Fruit fly (Drosophila melanogaster): Measurements from ENCODE around the gene CG14866.

CG14866 gene

dm6 chr3R:15309924-15310323, 6.3 kb upstream of the CG14866 start, which contains the start of gene Tm2:
TSS of gene Tm2 (plus strand) at chr3R:15310193.
- TF ChIP-seq EcR (GFP tag; optimal IDR thresholded peaks at IDR 0.05) (no peak), Dll (optimal IDR thresholded peaks at IDR 0.05) (no peak), psq (optimal IDR thresholded peaks at IDR 0.05) (no peak), CG8478 (optimal IDR thresholded peaks at IDR 0.05) (no peak), pan (optimal IDR thresholded peaks at IDR 0.05) (no peak), usp (GFP tag; optimal IDR thresholded peaks at IDR 0.05) (no peak)

DNA sequence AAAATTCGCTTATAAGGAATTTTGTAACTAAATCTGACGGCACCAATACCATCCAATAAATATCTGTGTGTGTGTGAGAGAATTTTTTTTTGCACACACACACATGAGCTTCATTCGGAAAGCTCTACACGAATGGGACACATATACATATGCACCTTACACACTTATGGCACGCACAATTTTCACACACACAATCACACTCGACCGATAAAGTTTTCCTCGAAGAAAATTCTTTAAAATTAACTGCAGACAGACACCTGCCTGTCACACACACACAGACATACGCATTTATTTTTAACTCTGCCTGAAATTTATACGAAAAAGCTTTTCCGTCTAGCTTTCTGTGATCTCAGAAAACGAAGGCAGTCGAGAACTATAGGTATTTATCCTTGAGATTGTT, 5.6 kb upstream of the CG14866 start:
- TF ChIP-seq Dll (optimal IDR thresholded peaks at IDR 0.05) = no peak
- no peak for TF ChIP-seq EcR (GFP tag; optimal IDR thresholded peaks at IDR 0.05)
- no peak for TF ChIP-seq usp (GFP tag; optimal IDR thresholded peaks at IDR 0.05)
- no peak for TF ChIP-seq pan (optimal IDR thresholded peaks at IDR 0.05)
- TF ChIP-seq CG8478 (optimal IDR thresholded peaks at IDR 0.05) = no peak
- no peak for TF ChIP-seq psq (optimal IDR thresholded peaks at IDR 0.05)

DNA sequence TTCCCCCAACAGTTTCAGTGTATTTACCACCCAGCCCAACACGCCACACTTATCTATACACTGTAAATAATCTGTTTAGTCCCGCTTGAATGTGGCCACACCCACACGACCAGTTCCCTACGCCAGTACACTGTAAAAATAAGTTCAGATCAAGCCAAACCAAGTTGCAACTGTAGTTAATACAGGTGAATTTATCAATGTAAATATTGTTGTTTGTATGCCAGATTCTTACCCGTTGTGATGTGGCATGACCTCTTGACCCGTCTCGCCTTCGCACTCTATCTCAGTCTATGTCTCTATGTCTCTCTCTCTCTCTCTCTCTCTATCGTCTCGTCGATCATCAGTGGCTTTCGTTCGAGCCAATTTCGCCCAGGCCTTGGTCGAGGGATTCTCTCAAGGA, 2.4 kb upstream of the CG14866 start:
- no peak for TF ChIP-seq psq (optimal IDR thresholded peaks at IDR 0.05)
- no peak for TF ChIP-seq CG8478 (optimal IDR thresholded peaks at IDR 0.05)
- TF ChIP-seq usp (GFP tag; optimal IDR thresholded peaks at IDR 0.05) = no peak
- TF ChIP-seq Dll (optimal IDR thresholded peaks at IDR 0.05) = no peak
- TF ChIP-seq EcR (GFP tag; optimal IDR thresholded peaks at IDR 0.05) = no peak
- TF ChIP-seq pan (optimal IDR thresholded peaks at IDR 0.05) = no peak

DNA sequence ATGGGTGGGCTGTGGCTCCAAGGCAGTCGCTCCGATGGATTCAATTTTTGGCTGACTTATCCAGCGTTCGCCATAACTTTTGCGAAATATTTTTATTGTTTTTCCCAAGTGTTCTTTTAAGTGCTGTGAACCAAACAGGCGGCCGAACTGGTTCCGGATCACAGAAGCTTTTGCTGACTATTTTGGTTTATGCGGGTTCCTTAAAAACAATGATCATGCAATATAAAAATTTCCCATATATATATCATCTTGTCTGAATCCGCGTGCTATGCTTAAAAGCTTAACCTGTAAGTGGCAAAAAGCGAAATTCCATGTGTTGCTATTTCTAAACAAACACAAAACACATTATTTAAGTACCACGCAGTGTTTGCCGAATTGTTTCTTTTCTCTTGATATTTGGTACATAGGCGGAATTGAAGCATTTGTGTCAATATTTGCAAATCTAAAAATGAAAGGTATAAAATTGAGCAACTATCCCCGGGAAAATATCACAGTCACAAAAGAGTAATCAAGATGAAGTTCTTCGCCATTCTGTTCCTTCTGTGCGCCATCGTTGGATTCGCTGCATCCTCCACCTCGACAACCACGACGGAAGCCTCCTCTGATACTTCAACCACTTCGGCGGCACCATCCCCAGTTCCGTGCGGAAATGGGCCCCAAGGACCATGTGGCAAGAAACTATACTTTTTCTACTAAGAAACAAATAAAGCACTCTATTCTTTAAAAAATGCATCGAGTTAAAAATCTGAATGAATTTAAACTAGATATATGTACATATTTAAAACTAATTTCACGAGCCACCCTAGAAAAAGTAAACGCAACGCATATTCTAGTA, 3.9 kb downstream of the CG14866 start, which contains the start of the genes CG6276 and CG44040:
Gene CG6276 (minus strand): TSS at position 158 of the 835 bp plus-strand sequence.
Gene CG44040 (plus strand): TSS at position 467 of the 835 bp plus-strand sequence.
- no peak for TF ChIP-seq usp (GFP tag; optimal IDR thresholded peaks at IDR 0.05)
- no peak for TF ChIP-seq EcR (GFP tag; optimal IDR thresholded peaks at IDR 0.05)
- no peak for TF ChIP-seq psq (optimal IDR thresholded peaks at IDR 0.05)
- no peak for TF ChIP-seq CG8478 (optimal IDR thresholded peaks at IDR 0.05)
- no peak for TF ChIP-seq pan (optimal IDR thresholded peaks at IDR 0.05)
- no peak for TF ChIP-seq Dll (optimal IDR thresholded peaks at IDR 0.05)

DNA sequence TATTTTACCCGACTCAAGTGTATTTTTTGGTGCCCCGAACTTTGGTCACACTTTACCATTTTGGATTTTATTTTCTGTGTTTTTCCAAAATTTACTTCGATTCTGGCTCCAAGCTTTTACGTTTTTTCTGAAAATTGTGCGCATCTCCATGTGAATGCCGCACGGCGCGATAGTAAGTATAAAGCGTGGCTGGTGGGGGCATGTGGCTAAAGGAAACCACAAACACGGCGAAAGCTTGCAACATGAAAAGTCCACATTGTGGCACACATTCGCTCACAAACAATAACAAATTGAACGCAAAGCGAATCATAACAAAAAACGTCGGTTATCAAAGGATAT, 4.4 kb downstream of the CG14866 start, which contains the start of gene ear:
Gene ear (plus strand): TSS at position 10 of the 339 bp plus-strand sequence.
- TF ChIP-seq pan (optimal IDR thresholded peaks at IDR 0.05) = no peak
- TF ChIP-seq psq (optimal IDR thresholded peaks at IDR 0.05) = no peak
- TF ChIP-seq Dll (optimal IDR thresholded peaks at IDR 0.05) = no peak
- no peak for TF ChIP-seq EcR (GFP tag; optimal IDR thresholded peaks at IDR 0.05)
- TF ChIP-seq usp (GFP tag; optimal IDR thresholded peaks at IDR 0.05) = no peak
- TF ChIP-seq CG8478 (optimal IDR thresholded peaks at IDR 0.05) = no peak

DNA sequence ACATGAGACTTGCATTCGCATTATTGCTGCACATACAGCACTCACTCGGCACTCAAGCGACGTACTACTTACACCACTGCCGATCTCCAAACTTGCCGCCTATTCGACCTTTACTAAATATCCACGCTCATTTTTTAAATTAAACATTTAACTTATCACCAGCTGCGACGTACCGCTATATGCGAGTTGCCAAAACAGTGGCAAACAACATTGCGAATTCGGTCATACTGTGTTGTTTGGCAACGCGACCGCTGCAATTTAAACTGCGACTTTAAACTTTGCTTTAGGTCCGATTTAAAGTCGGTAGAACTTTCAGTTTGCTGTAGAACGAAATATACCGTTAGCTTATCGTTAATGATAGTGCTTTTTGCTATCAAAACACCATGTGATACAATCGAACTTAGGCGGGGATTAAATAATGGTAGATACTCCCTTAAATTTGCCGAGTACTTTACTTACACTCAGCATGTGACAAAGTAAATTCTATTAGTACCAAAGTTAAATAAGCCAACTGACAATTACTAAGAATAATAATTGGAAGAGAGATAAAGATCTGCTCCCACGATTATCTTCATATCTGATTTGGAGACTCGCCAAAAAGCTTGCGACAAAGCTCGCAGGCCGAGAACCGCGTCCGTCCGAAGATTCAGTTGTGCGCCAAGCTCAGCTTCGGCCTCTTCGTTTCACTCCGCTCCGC, 12.0 kb downstream of the CG14866 start, which contains the start of the genes CG6236 and ea:
Gene CG6236 (minus strand): TSS at position 187 of the 697 bp plus-strand sequence.
Gene ea (plus strand): TSS at position 647 of the 697 bp plus-strand sequence.
- TF ChIP-seq CG8478 (optimal IDR thresholded peaks at IDR 0.05) (no peak), Dll (optimal IDR thresholded peaks at IDR 0.05) (no peak), pan (optimal IDR thresholded peaks at IDR 0.05) (no peak), usp (GFP tag; optimal IDR thresholded peaks at IDR 0.05) (no peak), psq (optimal IDR thresholded peaks at IDR 0.05) (no peak), EcR (GFP tag; optimal IDR thresholded peaks at IDR 0.05) (no peak)

dm6 chr3R:15330472-15330871, 14.2 kb downstream of the CG14866 start, which contains the start of gene mRpL9:
TSS of gene mRpL9 (plus strand) at chr3R:15330738.
- TF ChIP-seq usp (GFP tag; optimal IDR thresholded peaks at IDR 0.05) (no peak), Dll (optimal IDR thresholded peaks at IDR 0.05) (no peak), CG8478 (optimal IDR thresholded peaks at IDR 0.05) (no peak), EcR (GFP tag; optimal IDR thresholded peaks at IDR 0.05) (no peak), pan (optimal IDR thresholded peaks at IDR 0.05) (no peak), psq (optimal IDR thresholded peaks at IDR 0.05) (no peak)

dm6 chr3R:15332994-15333393, 16.7 kb downstream of the CG14866 start, which contains the start of the genes Fkbp39 and Cyfip:
TSS of gene Fkbp39 (minus strand) at chr3R:15333133.
TSS of gene Cyfip (plus strand) at chr3R:15333266.
- TF ChIP-seq pan (optimal IDR thresholded peaks at IDR 0.05) (no peak), usp (GFP tag; optimal IDR thresholded peaks at IDR 0.05) (no peak), Dll (optimal IDR thresholded peaks at IDR 0.05) (no peak)

- TF ChIP-seq CG8478 (optimal IDR thresholded peaks at IDR 0.05) = no peak
- no peak for TF ChIP-seq pan (optimal IDR thresholded peaks at IDR 0.05)
- no peak for TF ChIP-seq Dll (optimal IDR thresholded peaks at IDR 0.05)
- TF ChIP-seq EcR (GFP tag; optimal IDR thresholded peaks at IDR 0.05) = no peak
- TF ChIP-seq usp (GFP tag; optimal IDR thresholded peaks at IDR 0.05) = no peak
- TF ChIP-seq psq (optimal IDR thresholded peaks at IDR 0.05) = no peak
Observed at dm6 chr3R:15339111-15339510, 22.8 kb downstream of the CG14866 start.

- TF ChIP-seq pan (optimal IDR thresholded peaks at IDR 0.05) = no peak
- TF ChIP-seq Dll (optimal IDR thresholded peaks at IDR 0.05) = no peak
- TF ChIP-seq usp (GFP tag; optimal IDR thresholded peaks at IDR 0.05) = no peak
- TF ChIP-seq EcR (GFP tag; optimal IDR thresholded peaks at IDR 0.05) = no peak
- TF ChIP-seq psq (optimal IDR thresholded peaks at IDR 0.05) = no peak
- TF ChIP-seq CG8478 (optimal IDR thresholded peaks at IDR 0.05) = no peak
Observed at dm6 chr3R:15340052-15340732, 23.9 kb downstream of the CG14866 start, which contains the start of gene SerRS-m. TSS of gene SerRS-m (plus strand) at chr3R:15340667.

- TF ChIP-seq CG8478 (optimal IDR thresholded peaks at IDR 0.05) = no peak
- TF ChIP-seq EcR (GFP tag; optimal IDR thresholded peaks at IDR 0.05) = no peak
- no peak for TF ChIP-seq Dll (optimal IDR thresholded peaks at IDR 0.05)
- no peak for TF ChIP-seq usp (GFP tag; optimal IDR thresholded peaks at IDR 0.05)
- no peak for TF ChIP-seq psq (optimal IDR thresholded peaks at IDR 0.05)
- TF ChIP-seq pan (optimal IDR thresholded peaks at IDR 0.05) = no peak
Observed at dm6 chr3R:15342432-15342925, 26.2 kb downstream of the CG14866 start.

Data from whole organism.